Worm (Caenorhabditis elegans) whole organism, L2 larva: ENCODE results near the gene ifta-2.

Experiments
- F13H6.1 ChIP-seq: sonication (generic microtip); optimal IDR thresholded peaks from 2 replicates; lab custom pipeline; 2016; ENCODE audit warnings: missing genetic modification characterization, missing compliant biosample characterization
- Y55F3AM.14 ChIP-seq: fragments of 200-800 bp; sonication (Bioruptor generic); optimal IDR thresholded peaks from 2 replicates; lab custom pipeline; 2018; ENCODE audit warnings: mild to moderate bottlenecking, missing genetic modification characterization, missing compliant biosample characterization
- alr-1 ChIP-seq: fragments of 150-350 bp; optimal IDR thresholded peaks from 2 replicates; lab custom pipeline; 2014; ENCODE audit warnings: missing biosample characterization, missing genetic modification characterization
- aly-2 ChIP-seq: fragments of 150-350 bp; optimal IDR thresholded peaks from 2 replicates; lab custom pipeline; 2014; ENCODE audit warnings: missing biosample characterization, missing genetic modification characterization
- ama-1 ChIP-seq: fragments of 150-350 bp; optimal IDR thresholded peaks from 2 replicates; lab custom pipeline; 2018; ENCODE audit warnings: inconsistent platforms
- blmp-1 ChIP-seq: sonication (generic microtip); optimal IDR thresholded peaks from 2 replicates; lab custom pipeline; 2017; ENCODE audit warnings: missing genetic modification characterization, mild to moderate bottlenecking, missing compliant biosample characterization, antibody characterized with exemption, moderate library complexity; ENCODE audit not compliant: insufficient read depth
- dmd-4 ChIP-seq: sonication (generic microtip); optimal IDR thresholded peaks from 2 replicates; lab custom pipeline; 2017; ENCODE audit warnings: missing biosample characterization, missing genetic modification characterization
- lin-13 ChIP-seq: fragments of 150-350 bp; optimal IDR thresholded peaks from 2 replicates; lab custom pipeline; 2014; ENCODE audit warnings: missing biosample characterization, missing genetic modification reagents, missing genetic modification characterization
- mdl-1 ChIP-seq, 2 experiments: fragments of 150-350 bp in 1 of 2; sonication (generic microtip) in 1 of 2; optimal IDR thresholded peaks; 2 replicates each; lab custom pipeline; 2017; ENCODE audit warnings: missing biosample characterization in 2 of 2, missing genetic modification characterization in 2 of 2
- nhr-12 ChIP-seq: fragments of 150-350 bp; optimal IDR thresholded peaks from 2 replicates; lab custom pipeline; 2014; ENCODE audit warnings: missing biosample characterization, missing genetic modification characterization
- nhr-77 ChIP-seq: fragments of 150-350 bp; optimal IDR thresholded peaks from 2 replicates; lab custom pipeline; 2014; ENCODE audit warnings: missing biosample characterization, missing genetic modification characterization

- TF ChIP-seq blmp-1 (tag; lab: Kevin White, UChicago) (no peak), alr-1 (tag; lab: Kevin White, UChicago) (no peak), F13H6.1 (tag; lab: Kevin White, UChicago) (no peak), ama-1 (no peak), aly-2 (tag; lab: Kevin White, UChicago) (no peak), dmd-4 (tag; lab: Kevin White, UChicago) (no peak), Y55F3AM.14 (GFP tag; lab: Kevin White, UChicago) (no peak), lin-13 (GFP tag; lab: Kevin White, UChicago) (no peak), nhr-12 (tag; lab: Kevin White, UChicago) (no peak), nhr-77 (tag; lab: Kevin White, UChicago) (no peak), mdl-1 (tag; optimal IDR thresholded peaks at IDR 0.05; lab: Kevin White, UChicago) (no peak)
Observed at ce11 chrIV:17265279-17265678, 36.6 kb downstream of the ifta-2 start, which contains the start of gene str-187.
